Worm (Caenorhabditis elegans) whole organism, L2 larva: ENCODE data around the gene str-94.

Experiments used
- aly-2 ChIP-seq: fragments of 150-350 bp; optimal IDR thresholded peaks from 2 replicates; lab custom pipeline; 2014; ENCODE audit warnings: missing biosample characterization, missing genetic modification characterization
- blmp-1 ChIP-seq: sonication (generic microtip); optimal IDR thresholded peaks from 2 replicates; lab custom pipeline; 2017; ENCODE audit warnings: missing genetic modification characterization, mild to moderate bottlenecking, missing compliant biosample characterization, antibody characterized with exemption, moderate library complexity; ENCODE audit not compliant: insufficient read depth
- ceh-82 ChIP-seq: fragments of 150-350 bp; optimal IDR thresholded peaks from 2 replicates; lab custom pipeline; 2014; ENCODE audit warnings: missing biosample characterization, missing genetic modification characterization
- dmd-4 ChIP-seq: sonication (generic microtip); optimal IDR thresholded peaks from 2 replicates; lab custom pipeline; 2017; ENCODE audit warnings: missing biosample characterization, missing genetic modification characterization
- egl-27 ChIP-seq: sonication (generic microtip); optimal IDR thresholded peaks from 3 replicates; lab custom pipeline; 2017; ENCODE audit warnings: missing biosample characterization, missing genetic modification reagents, missing genetic modification characterization
- mab-5 ChIP-seq: fragments of 150-350 bp; optimal IDR thresholded peaks from 2 replicates; lab custom pipeline; 2014; ENCODE audit warnings: missing biosample characterization, missing genetic modification characterization
- mdl-1 ChIP-seq, 2 experiments: fragments of 150-350 bp in 1 of 2; sonication (generic microtip) in 1 of 2; optimal IDR thresholded peaks; 2 replicates each; lab custom pipeline; 2017; ENCODE audit warnings: missing biosample characterization in 2 of 2, missing genetic modification characterization in 2 of 2
- nhr-11 ChIP-seq: fragments of 150-350 bp; optimal IDR thresholded peaks from 2 replicates; lab custom pipeline; 2014; ENCODE audit warnings: missing biosample characterization, missing genetic modification characterization
- nhr-23 ChIP-seq: fragments of 150-350 bp; optimal IDR thresholded peaks from 2 replicates; lab custom pipeline; 2014; ENCODE audit warnings: missing biosample characterization, missing genetic modification reagents, missing genetic modification characterization
- nhr-237 ChIP-seq: fragments of 150-350 bp; optimal IDR thresholded peaks from 2 replicates; lab custom pipeline; 2014; ENCODE audit warnings: missing biosample characterization, missing genetic modification characterization
- nhr-77 ChIP-seq: fragments of 150-350 bp; optimal IDR thresholded peaks from 2 replicates; lab custom pipeline; 2014; ENCODE audit warnings: missing biosample characterization, missing genetic modification characterization
- skn-1 ChIP-seq: sonication (generic microtip); optimal IDR thresholded peaks from 2 replicates; lab custom pipeline; 2017; ENCODE audit warnings: missing biosample characterization, missing genetic modification characterization
- unc-39 ChIP-seq: fragments of 150-350 bp; optimal IDR thresholded peaks from 2 replicates; lab custom pipeline; 2014; ENCODE audit warnings: missing biosample characterization, missing genetic modification characterization

DNA sequence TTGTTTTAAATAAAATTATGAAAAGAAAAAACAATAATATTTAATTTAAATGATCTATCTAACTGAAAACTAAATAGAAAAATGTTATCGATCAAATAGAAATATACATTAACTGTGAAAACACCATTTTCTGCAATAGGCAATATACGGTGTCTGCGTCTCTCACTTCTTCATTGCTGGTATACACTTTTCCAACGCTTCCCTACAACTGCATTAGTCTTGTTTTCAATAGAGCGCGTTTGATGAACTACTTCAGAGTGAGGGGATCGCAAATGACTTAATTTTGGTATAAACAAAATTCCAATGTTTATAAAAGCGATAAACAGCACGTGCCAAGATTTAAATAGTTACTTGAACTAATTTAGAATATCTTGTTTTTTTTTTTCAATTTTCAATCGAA is 36.6 kb downstream of the str-94 start:
- TF ChIP-seq nhr-237 (tag; lab: Kevin White, UChicago) (no peak), blmp-1 (tag; lab: Kevin White, UChicago) (no peak), egl-27 (no peak), nhr-77 (tag; lab: Kevin White, UChicago) (no peak), unc-39 (tag; lab: Kevin White, UChicago) (no peak), mab-5 (tag; lab: Kevin White, UChicago) (no peak), nhr-11 (tag; lab: Kevin White, UChicago) (no peak), mdl-1 (tag; optimal IDR thresholded peaks at IDR 0.05; lab: Kevin White, UChicago) (peak in 1 of 2 experiments; percentile 27), skn-1 (no peak), nhr-23 (tag; lab: Kevin White, UChicago) (no peak), dmd-4 (tag; lab: Kevin White, UChicago) (no peak), ceh-82 (tag; lab: Kevin White, UChicago) (no peak), aly-2 (tag; lab: Kevin White, UChicago) (no peak)
